Fruit fly (Drosophila melanogaster): Measurements from ENCODE around the gene Pcp.

DNA sequence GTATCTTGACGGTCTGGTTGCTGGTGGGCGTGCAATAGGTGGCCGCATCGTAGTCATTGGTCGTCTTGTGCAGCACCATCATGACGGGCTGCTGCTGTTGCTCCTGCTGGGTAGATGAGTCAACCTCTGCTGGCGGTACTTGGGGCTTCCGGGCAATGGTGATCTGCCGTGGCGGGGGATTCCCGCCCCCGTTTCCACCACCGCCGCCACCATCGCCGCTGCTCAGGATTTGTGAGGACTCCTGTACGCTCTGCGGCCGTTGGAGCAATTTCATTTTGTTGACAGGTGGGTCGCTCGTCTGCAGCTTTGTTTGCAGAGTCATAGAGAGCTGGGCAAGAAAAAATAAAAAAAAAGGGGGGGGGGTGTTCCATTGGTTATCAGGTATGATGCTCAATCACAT is 4.8 kb downstream of the Pcp start:
- TF ChIP-seq sqz (GFP tag; optimal IDR thresholded peaks at IDR 0.05) (no peak), Sin3A (optimal IDR thresholded peaks at IDR 0.05) (no peak), CG11247 (GFP tag; IDR thresholded peaks at IDR 0.05) (no peak), CG14710 (tag; optimal IDR thresholded peaks at IDR 0.05) (no peak), Dek (tag; optimal IDR thresholded peaks at IDR 0.05) (no peak), otp (GFP tag; IDR thresholded peaks at IDR 0.05) (no peak), sna (GFP tag; IDR thresholded peaks at IDR 0.05; ENCODE audit: partially characterized antibody) (no peak), toy (GFP tag; IDR thresholded peaks at IDR 0.05) (no peak), Oaz (GFP tag; IDR thresholded peaks at IDR 0.05) (no peak)
